Worm (Caenorhabditis elegans) whole organism, midembryonic: ENCODE results near the gene srh-179.

Source experiments
- T22C8.4 ChIP-seq: fragments of 200-800 bp; sonication (Bioruptor generic); IDR thresholded peaks from 2 replicates; pipeline ENCODE4 v1.3.6; 2022; ENCODE audit warnings: missing genetic modification characterization, missing compliant biosample characterization
- cog-1 ChIP-seq: sonication (generic microtip); optimal IDR thresholded peaks from 2 replicates; lab custom pipeline; 2016; ENCODE audit warnings: missing genetic modification characterization, missing compliant biosample characterization
- flt-1 ChIP-seq: fragments of 200-800 bp; sonication (Bioruptor generic); IDR thresholded peaks from 2 replicates; pipeline ENCODE4 v1.3.6; 2022; ENCODE audit warnings: missing genetic modification characterization, missing compliant biosample characterization
- klf-2 ChIP-seq: fragments of 200-800 bp; sonication (Bioruptor generic); conservative IDR thresholded peaks from 2 replicates; pipeline ENCODE4 v1.3.6; 2022; ENCODE audit warnings: missing genetic modification reagents, missing genetic modification characterization, missing compliant biosample characterization
- med-1 ChIP-seq: sonication (generic microtip); optimal IDR thresholded peaks from 2 replicates; lab custom pipeline; 2017; ENCODE audit warnings: missing genetic modification characterization, mild to moderate bottlenecking, missing compliant biosample characterization, antibody characterized with exemption, missing genetic modification reagents; ENCODE audit not compliant: insufficient read depth
- ref-1 ChIP-seq: fragments of 200-800 bp; sonication (Bioruptor generic); conservative IDR thresholded peaks from 2 replicates; pipeline ENCODE4 v1.3.6; 2022; ENCODE audit warnings: missing genetic modification reagents, missing genetic modification characterization, missing compliant biosample characterization
- tab-1 ChIP-seq: fragments of 200-800 bp; sonication (Bioruptor generic); IDR thresholded peaks from 2 replicates; pipeline ENCODE4 v1.3.6; 2022; ENCODE audit warnings: missing genetic modification characterization, missing compliant biosample characterization
- ztf-23 ChIP-seq: fragments of 200-800 bp; sonication (Bioruptor generic); IDR thresholded peaks from 2 replicates; pipeline ENCODE4 v1.3.6; 2022; ENCODE audit warnings: missing genetic modification reagents, missing genetic modification characterization, missing compliant biosample characterization

DNA sequence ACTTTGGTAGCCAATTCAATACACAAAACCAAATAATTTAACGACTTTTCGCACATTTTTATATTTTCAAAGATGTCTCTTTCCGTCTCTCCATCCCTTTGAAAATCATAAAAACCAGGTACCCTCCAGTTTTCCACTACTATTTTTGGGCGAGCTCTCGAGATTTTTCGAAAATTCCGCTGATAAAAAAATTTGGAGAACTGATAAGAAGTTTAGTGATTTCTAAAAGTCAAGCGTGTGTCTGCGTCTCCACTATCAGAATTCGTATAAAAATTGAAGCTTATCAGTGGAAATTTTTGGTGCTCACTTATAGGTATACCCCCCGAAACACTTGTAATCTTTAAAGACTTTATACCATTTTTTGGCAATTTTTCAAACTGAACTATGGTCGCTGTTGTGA lies 40.3 kb downstream of the srh-179 start, which contains the start of gene hmit-1.1:
- TF ChIP-seq ztf-23 (GFP tag; lab: Robert Waterston, UW) (no peak), tab-1 (GFP tag; lab: Robert Waterston, UW) (no peak), med-1 (no peak), T22C8.4 (GFP tag; lab: Robert Waterston, UW) (no peak), ref-1 (GFP tag; lab: Robert Waterston, UW) (no peak), cog-1 (tag; lab: Kevin White, UChicago) (no peak), flt-1 (no peak), klf-2 (no peak)
